Worm (Caenorhabditis elegans) whole organism, late embryonic: ENCODE data around the gene F54B11.7.

Experiments used
- C08G9.2 ChIP-seq: sonication (generic microtip); optimal IDR thresholded peaks from 2 replicates; lab custom pipeline; 2016; ENCODE audit warnings: mild to moderate bottlenecking, missing genetic modification characterization, moderate library complexity, missing compliant biosample characterization
- C38D4.7 ChIP-seq: fragments of 200-800 bp; sonication (Bioruptor generic); optimal IDR thresholded peaks from 2 replicates; lab custom pipeline; 2018; ENCODE audit warnings: mild to moderate bottlenecking, missing genetic modification characterization, moderate library complexity, missing compliant biosample characterization
- K02D7.2 ChIP-seq: sonication (generic microtip); optimal IDR thresholded peaks from 2 replicates; lab custom pipeline; 2017; ENCODE audit warnings: mild to moderate bottlenecking, missing genetic modification characterization, missing compliant biosample characterization
- K09A11.1 ChIP-seq: sonication (generic microtip); optimal IDR thresholded peaks from 2 replicates; lab custom pipeline; 2017; ENCODE audit warnings: antibody characterized with exemption, mild to moderate bottlenecking, missing genetic modification characterization, missing compliant biosample characterization; ENCODE audit not compliant: insufficient read depth
- T23F11.4 ChIP-seq: fragments of 200-800 bp; sonication (Bioruptor generic); optimal IDR thresholded peaks from 2 replicates; lab custom pipeline; 2018; ENCODE audit warnings: mild to moderate bottlenecking, missing genetic modification characterization, missing compliant biosample characterization
- Y22D7AL.16 ChIP-seq: sonication (generic microtip); optimal IDR thresholded peaks from 2 replicates; lab custom pipeline; 2016; ENCODE audit warnings: missing genetic modification characterization, missing compliant biosample characterization
- ahr-1 ChIP-seq: sonication (generic microtip); optimal IDR thresholded peaks from 2 replicates; lab custom pipeline; 2016; ENCODE audit warnings: missing genetic modification characterization, missing compliant biosample characterization
- ceh-19 ChIP-seq: fragments of 200-800 bp; sonication (Bioruptor generic); optimal IDR thresholded peaks from 2 replicates; lab custom pipeline; 2018; ENCODE audit warnings: mild to moderate bottlenecking, missing genetic modification characterization, missing compliant biosample characterization
- ceh-2 ChIP-seq: sonication (generic microtip); optimal IDR thresholded peaks from 2 replicates; lab custom pipeline; 2016; ENCODE audit warnings: missing genotype, missing genetic modification characterization, missing compliant biosample characterization
- ceh-24 ChIP-seq: sonication (generic microtip); optimal IDR thresholded peaks from 2 replicates; lab custom pipeline; 2016; ENCODE audit warnings: mild to moderate bottlenecking, missing genetic modification characterization, missing compliant biosample characterization
- ceh-31 ChIP-seq: sonication (generic microtip); optimal IDR thresholded peaks from 2 replicates; lab custom pipeline; 2016; ENCODE audit warnings: missing genetic modification characterization, missing compliant biosample characterization
- ceh-34 ChIP-seq: sonication (generic microtip); optimal IDR thresholded peaks from 2 replicates; lab custom pipeline; 2016; ENCODE audit warnings: mild to moderate bottlenecking, missing genetic modification characterization, missing compliant biosample characterization
- ceh-45 ChIP-seq: fragments of 200-800 bp; sonication (Bioruptor generic); IDR thresholded peaks from 2 replicates; pipeline ENCODE4 v1.3.6; 2022; ENCODE audit warnings: missing genetic modification reagents, missing genetic modification characterization, missing compliant biosample characterization
- ceh-6 ChIP-seq: fragments of 200-800 bp; sonication (Bioruptor generic); optimal IDR thresholded peaks from 2 replicates; lab custom pipeline; 2018; ENCODE audit warnings: mild to moderate bottlenecking, missing genetic modification characterization, missing compliant biosample characterization
- ceh-9 ChIP-seq: sonication (generic microtip); optimal IDR thresholded peaks from 2 replicates; lab custom pipeline; 2016; ENCODE audit warnings: mild to moderate bottlenecking, missing genetic modification characterization, inconsistent platforms, missing compliant biosample characterization
- ets-4 ChIP-seq: sonication (generic microtip); optimal IDR thresholded peaks from 2 replicates; lab custom pipeline; 2016; ENCODE audit warnings: missing genetic modification characterization, missing compliant biosample characterization
- fkh-6 ChIP-seq: sonication (generic microtip); optimal IDR thresholded peaks from 2 replicates; lab custom pipeline; 2016; ENCODE audit warnings: missing genetic modification characterization, missing compliant biosample characterization
- gmeb-2 ChIP-seq: sonication (generic microtip); optimal IDR thresholded peaks from 2 replicates; lab custom pipeline; 2016; ENCODE audit warnings: missing genetic modification characterization, inconsistent platforms, missing compliant biosample characterization
- hlh-30 ChIP-seq: sonication (generic microtip); optimal IDR thresholded peaks from 2 replicates; lab custom pipeline; 2017; ENCODE audit warnings: antibody characterized with exemption, missing genetic modification characterization, missing compliant biosample characterization; ENCODE audit not compliant: insufficient read depth
- hlh-6 ChIP-seq: sonication (generic microtip); optimal IDR thresholded peaks from 2 replicates; lab custom pipeline; 2016; ENCODE audit warnings: missing genotype, missing genetic modification characterization, missing compliant biosample characterization
- mec-3 ChIP-seq: sonication (generic microtip); optimal IDR thresholded peaks from 2 replicates; lab custom pipeline; 2016; ENCODE audit warnings: borderline replicate concordance, missing genetic modification characterization, missing compliant biosample characterization
- pag-3 ChIP-seq: sonication (generic microtip); optimal IDR thresholded peaks from 2 replicates; lab custom pipeline; 2016; ENCODE audit warnings: missing compliant biosample characterization, missing genetic modification characterization, borderline replicate concordance
- pros-1 ChIP-seq: fragments of 150-350 bp; optimal IDR thresholded peaks from 2 replicates; lab custom pipeline; 2014; ENCODE audit warnings: missing biosample characterization, missing genetic modification reagents, missing genetic modification characterization
- ref-2 ChIP-seq: sonication (generic microtip); optimal IDR thresholded peaks from 2 replicates; lab custom pipeline; 2016; ENCODE audit warnings: missing genetic modification characterization, missing compliant biosample characterization
- rnt-1 ChIP-seq: sonication (generic microtip); optimal IDR thresholded peaks from 2 replicates; lab custom pipeline; 2016; ENCODE audit warnings: missing genetic modification characterization, missing compliant biosample characterization
- sdc-2 ChIP-seq: sonication (generic microtip); optimal IDR thresholded peaks from 2 replicates; lab custom pipeline; 2016; ENCODE audit warnings: missing genotype, missing genetic modification characterization, missing compliant biosample characterization
- sox-2 ChIP-seq: fragments of 200-800 bp; sonication (Bioruptor generic); IDR thresholded peaks from 2 replicates; pipeline ENCODE4 v1.3.6; 2022; ENCODE audit warnings: missing genetic modification reagents, missing genetic modification characterization, missing compliant biosample characterization
- sox-4 ChIP-seq: sonication (generic microtip); optimal IDR thresholded peaks from 2 replicates; lab custom pipeline; 2017; ENCODE audit warnings: mild to moderate bottlenecking, missing genetic modification characterization, inconsistent platforms, missing compliant biosample characterization
- tbx-2 ChIP-seq: sonication (generic microtip); optimal IDR thresholded peaks from 2 replicates; lab custom pipeline; 2016; ENCODE audit warnings: missing genetic modification characterization, missing compliant biosample characterization
- tbx-7 ChIP-seq: sonication (generic microtip); optimal IDR thresholded peaks from 2 replicates; lab custom pipeline; 2016; ENCODE audit warnings: missing genotype, missing genetic modification characterization, missing compliant biosample characterization

The F54B11.7 gene

ce11 chrX:13583895-13584344 is 16.3 kb upstream of the F54B11.7 start (continued):
- TF ChIP-seq tbx-7 = no peak
- peak; percentile 44 for TF ChIP-seq ceh-6
- TF ChIP-seq ceh-2 (tag; lab: Kevin White, UChicago) = peak; percentile 37
- TF ChIP-seq Y22D7AL.16 (tag; lab: Kevin White, UChicago) = no peak
- TF ChIP-seq T23F11.4 (GFP tag; lab: Kevin White, UChicago) = peak; percentile 54
- peak; percentile 86 for TF ChIP-seq tbx-2 (tag; lab: Kevin White, UChicago)
- TF ChIP-seq ceh-45 (GFP tag; lab: Robert Waterston, UW) = no peak
- peak; percentile 73 for TF ChIP-seq ceh-31 (tag; lab: Kevin White, UChicago)
- TF ChIP-seq hlh-6 (tag; lab: Kevin White, UChicago) = peak; percentile 70
- TF ChIP-seq ceh-9 (tag; lab: Kevin White, UChicago) = no peak

ce11 chrX:13584725-13585371 is 15.4 kb upstream of the F54B11.7 start, which contains the start of gene unc-84:
TSS of gene unc-84 (plus strand) at chrX:13584775.
- TF ChIP-seq ref-2 (peak; percentile 34), ceh-24 (tag; lab: Kevin White, UChicago) (no peak), tbx-2 (tag; lab: Kevin White, UChicago) (peak; percentile 53), C08G9.2 (peak; percentile 72), ceh-31 (tag; lab: Kevin White, UChicago) (peak; percentile 64), sdc-2 (tag; lab: Kevin White, UChicago) (peak; percentile 52), pros-1 (peak; percentile 7), ets-4 (tag; lab: Kevin White, UChicago) (peak; percentile 32), ceh-34 (peak; percentile 97), hlh-6 (tag; lab: Kevin White, UChicago) (no peak), ceh-2 (tag; lab: Kevin White, UChicago) (peak; percentile 28), K09A11.1 (tag; lab: Kevin White, UChicago) (no peak), C38D4.7 (GFP tag; lab: Kevin White, UChicago) (no peak)

- TF ChIP-seq K02D7.2 (tag; lab: Kevin White, UChicago) (no peak), C38D4.7 (GFP tag; lab: Kevin White, UChicago) (no peak)
Observed at ce11 chrX:13589735-13590134, 10.5 kb upstream of the F54B11.7 start, which contains the start of gene col-9. TSS of gene col-9 (plus strand) at chrX:13590035.

- TF ChIP-seq ceh-45 (GFP tag; lab: Robert Waterston, UW) = no peak
- TF ChIP-seq pag-3 (tag; lab: Kevin White, UChicago) = peak; percentile 36
- peak; percentile 41 for TF ChIP-seq C08G9.2
Observed at ce11 chrX:13590688-13591087, 9.5 kb upstream of the F54B11.7 start.

ce11 chrX:13591175-13591574 is 9.1 kb upstream of the F54B11.7 start, which contains the start of gene col-44:
TSS of gene col-44 (plus strand) at chrX:13591475.
- TF ChIP-seq sox-4 (tag; lab: Kevin White, UChicago) = no peak
- no peak for TF ChIP-seq mec-3
- no peak for TF ChIP-seq ceh-24 (tag; lab: Kevin White, UChicago)
- TF ChIP-seq ceh-19 (GFP tag; lab: Kevin White, UChicago) = no peak
- TF ChIP-seq pag-3 (tag; lab: Kevin White, UChicago) = no peak
- TF ChIP-seq C38D4.7 (GFP tag; lab: Kevin White, UChicago) = no peak
- TF ChIP-seq ref-2 = no peak
- TF ChIP-seq sox-2 (GFP tag; lab: Robert Waterston, UW) = no peak
- TF ChIP-seq hlh-30 (tag; lab: Kevin White, UChicago) = no peak
- TF ChIP-seq ceh-9 (tag; lab: Kevin White, UChicago) = no peak
- TF ChIP-seq Y22D7AL.16 (tag; lab: Kevin White, UChicago) = no peak
- TF ChIP-seq rnt-1 (tag; lab: Kevin White, UChicago) = no peak
- TF ChIP-seq tbx-7 = no peak
- no peak for TF ChIP-seq tbx-2 (tag; lab: Kevin White, UChicago)
- no peak for TF ChIP-seq ceh-34
- TF ChIP-seq ahr-1 = no peak
- TF ChIP-seq gmeb-2 = no peak
- TF ChIP-seq fkh-6 (tag; lab: Kevin White, UChicago) = no peak
- TF ChIP-seq K09A11.1 (tag; lab: Kevin White, UChicago) = no peak
- TF ChIP-seq ceh-6 = no peak
